Worm (Caenorhabditis elegans) whole organism, L2 larva: Measurements from ENCODE around the gene F54F11.1.

Experiments used
- F13H6.1 ChIP-seq: sonication (generic microtip); optimal IDR thresholded peaks from 2 replicates; lab custom pipeline; 2016; ENCODE audit warnings: missing genetic modification characterization, missing compliant biosample characterization
- R02D3.7 ChIP-seq: fragments of 150-350 bp; optimal IDR thresholded peaks from 2 replicates; lab custom pipeline; 2014; ENCODE audit warnings: missing biosample characterization, missing genetic modification characterization
- Y55F3AM.14 ChIP-seq: fragments of 200-800 bp; sonication (Bioruptor generic); optimal IDR thresholded peaks from 2 replicates; lab custom pipeline; 2018; ENCODE audit warnings: mild to moderate bottlenecking, missing genetic modification characterization, missing compliant biosample characterization
- ZK546.5 ChIP-seq: sonication (generic microtip); optimal IDR thresholded peaks from 2 replicates; lab custom pipeline; 2017; ENCODE audit warnings: missing biosample characterization, missing genetic modification characterization
- aly-2 ChIP-seq: fragments of 150-350 bp; optimal IDR thresholded peaks from 2 replicates; lab custom pipeline; 2014; ENCODE audit warnings: missing biosample characterization, missing genetic modification characterization
- ama-1 ChIP-seq: fragments of 150-350 bp; optimal IDR thresholded peaks from 2 replicates; lab custom pipeline; 2018; ENCODE audit warnings: inconsistent platforms
- ceh-16 ChIP-seq: fragments of 150-350 bp; optimal IDR thresholded peaks from 2 replicates; lab custom pipeline; 2014; ENCODE audit warnings: missing biosample characterization, missing genetic modification characterization
- crh-2 ChIP-seq: sonication (generic microtip); optimal IDR thresholded peaks from 2 replicates; lab custom pipeline; 2017; ENCODE audit warnings: missing biosample characterization, missing genetic modification characterization
- dmd-4 ChIP-seq: sonication (generic microtip); optimal IDR thresholded peaks from 2 replicates; lab custom pipeline; 2017; ENCODE audit warnings: missing biosample characterization, missing genetic modification characterization
- fos-1 ChIP-seq: fragments of 150-350 bp; optimal IDR thresholded peaks from 2 replicates; lab custom pipeline; 2014; ENCODE audit warnings: missing biosample characterization, missing genetic modification characterization
- gmeb-1 ChIP-seq: fragments of 150-350 bp; optimal IDR thresholded peaks from 2 replicates; lab custom pipeline; 2014; ENCODE audit warnings: missing biosample characterization, missing genetic modification characterization
- lin-11 ChIP-seq: fragments of 150-350 bp; sonication (generic microtip); optimal IDR thresholded peaks from 2 replicates; lab custom pipeline; 2014; ENCODE audit warnings: missing biosample characterization, missing genetic modification characterization, inconsistent platforms, mixed read lengths
- lin-39 ChIP-seq: fragments of 150-350 bp; optimal IDR thresholded peaks from 2 replicates; lab custom pipeline; 2014; ENCODE audit warnings: missing biosample characterization, missing genetic modification reagents, missing genetic modification characterization
- lsy-2 ChIP-seq, 2 experiments: fragments of 150-350 bp in 1 of 2; sonication (generic microtip) in 1 of 2; optimal IDR thresholded peaks; 2 replicates each; lab custom pipeline; 2014 to 2017; ENCODE audit warnings: missing biosample characterization in 2 of 2, missing genetic modification characterization in 2 of 2
- mab-5 ChIP-seq: fragments of 150-350 bp; optimal IDR thresholded peaks from 2 replicates; lab custom pipeline; 2014; ENCODE audit warnings: missing biosample characterization, missing genetic modification characterization
- mdl-1 ChIP-seq, 2 experiments: fragments of 150-350 bp in 1 of 2; sonication (generic microtip) in 1 of 2; optimal IDR thresholded peaks; 2 replicates each; lab custom pipeline; 2017; ENCODE audit warnings: missing biosample characterization in 2 of 2, missing genetic modification characterization in 2 of 2
- nhr-10 ChIP-seq: sonication (generic microtip); optimal IDR thresholded peaks from 2 replicates; lab custom pipeline; 2017; ENCODE audit warnings: missing biosample characterization, missing genetic modification characterization
- nhr-11 ChIP-seq: fragments of 150-350 bp; optimal IDR thresholded peaks from 2 replicates; lab custom pipeline; 2014; ENCODE audit warnings: missing biosample characterization, missing genetic modification characterization
- nhr-12 ChIP-seq: fragments of 150-350 bp; optimal IDR thresholded peaks from 2 replicates; lab custom pipeline; 2014; ENCODE audit warnings: missing biosample characterization, missing genetic modification characterization
- nhr-129 ChIP-seq: fragments of 150-350 bp; optimal IDR thresholded peaks from 2 replicates; lab custom pipeline; 2014; ENCODE audit warnings: missing biosample characterization, missing genetic modification characterization
- nhr-23 ChIP-seq: fragments of 150-350 bp; optimal IDR thresholded peaks from 2 replicates; lab custom pipeline; 2014; ENCODE audit warnings: missing biosample characterization, missing genetic modification reagents, missing genetic modification characterization
- nhr-237 ChIP-seq: fragments of 150-350 bp; optimal IDR thresholded peaks from 2 replicates; lab custom pipeline; 2014; ENCODE audit warnings: missing biosample characterization, missing genetic modification characterization
- nhr-25 ChIP-seq: fragments of 150-350 bp; sonication (generic microtip); optimal IDR thresholded peaks from 3 replicates; lab custom pipeline; 2014; ENCODE audit warnings: missing biosample characterization, missing genetic modification characterization
- peb-1 ChIP-seq: fragments of 150-350 bp; optimal IDR thresholded peaks from 2 replicates; lab custom pipeline; 2014; ENCODE audit warnings: missing biosample characterization, missing genetic modification characterization
- sem-4 ChIP-seq: fragments of 150-350 bp; optimal IDR thresholded peaks from 2 replicates; lab custom pipeline; 2014; ENCODE audit warnings: missing biosample characterization, missing genetic modification reagents, missing genetic modification characterization
- sma-3 ChIP-seq: sonication (generic microtip); optimal IDR thresholded peaks from 2 replicates; lab custom pipeline; 2016; ENCODE audit warnings: missing genetic modification reagents, missing genetic modification characterization, missing compliant biosample characterization
- sma-9 ChIP-seq, 2 experiments: fragments of 150-350 bp in 1 of 2; sonication (generic microtip) in 1 of 2; optimal IDR thresholded peaks; 2 replicates each; lab custom pipeline; 2014 to 2016; ENCODE audit warnings: missing genetic modification characterization in 2 of 2, mild to moderate bottlenecking in 1 of 2, missing biosample characterization in 1 of 2, missing compliant biosample characterization in 1 of 2, missing genetic modification reagents in 1 of 2, moderate library complexity in 1 of 2
- snpc-4 ChIP-seq: fragments of 150-350 bp; optimal IDR thresholded peaks from 2 replicates; lab custom pipeline; 2014; ENCODE audit warnings: missing biosample characterization, missing genetic modification characterization
- unc-39 ChIP-seq: fragments of 150-350 bp; optimal IDR thresholded peaks from 2 replicates; lab custom pipeline; 2014; ENCODE audit warnings: missing biosample characterization, missing genetic modification characterization
- unc-55 ChIP-seq: fragments of 150-350 bp; sonication (generic microtip); optimal IDR thresholded peaks from 3 replicates; lab custom pipeline; 2014; ENCODE audit warnings: missing biosample characterization, missing genetic modification reagents, missing genetic modification characterization
- unc-62 ChIP-seq: fragments of 150-350 bp; optimal IDR thresholded peaks from 2 replicates; lab custom pipeline; 2014; ENCODE audit warnings: missing biosample characterization, missing genetic modification reagents, missing genetic modification characterization
- zag-1 ChIP-seq: fragments of 150-350 bp; optimal IDR thresholded peaks from 2 replicates; lab custom pipeline; 2014; ENCODE audit warnings: missing biosample characterization, missing genetic modification characterization
- ztf-11 ChIP-seq: sonication (generic microtip); optimal IDR thresholded peaks from 2 replicates; lab custom pipeline; 2017; ENCODE audit warnings: missing biosample characterization, missing genetic modification characterization

Gene F54F11.1

ce11 chrII:13508607-13509006, 4.9 kb downstream of the F54F11.1 start:
- TF ChIP-seq Y55F3AM.14 (GFP tag; lab: Kevin White, UChicago) (no peak), nhr-129 (tag; lab: Kevin White, UChicago) (peak; percentile 38), sem-4 (no peak), gmeb-1 (tag; lab: Kevin White, UChicago) (no peak), ama-1 (lab: Kevin White, UChicago) (no peak), nhr-23 (tag; lab: Kevin White, UChicago) (no peak), fos-1 (tag; lab: Kevin White, UChicago) (peak; percentile 85)

ce11 chrII:13515813-13516212, 12.1 kb downstream of the F54F11.1 start:
- TF ChIP-seq nhr-23 (tag; lab: Kevin White, UChicago) (no peak), F13H6.1 (tag; lab: Kevin White, UChicago) (no peak), nhr-129 (tag; lab: Kevin White, UChicago) (no peak), lsy-2 (tag; optimal IDR thresholded peaks at IDR 0.05; lab: Kevin White, UChicago) (no peak), R02D3.7 (no peak), lin-39 (tag; lab: Kevin White, UChicago) (no peak), unc-62 (GFP tag; lab: Kevin White, UChicago) (no peak), fos-1 (tag; lab: Kevin White, UChicago) (no peak)
- TF ChIP-seq, all 48 proteins: peak for 0

DNA sequence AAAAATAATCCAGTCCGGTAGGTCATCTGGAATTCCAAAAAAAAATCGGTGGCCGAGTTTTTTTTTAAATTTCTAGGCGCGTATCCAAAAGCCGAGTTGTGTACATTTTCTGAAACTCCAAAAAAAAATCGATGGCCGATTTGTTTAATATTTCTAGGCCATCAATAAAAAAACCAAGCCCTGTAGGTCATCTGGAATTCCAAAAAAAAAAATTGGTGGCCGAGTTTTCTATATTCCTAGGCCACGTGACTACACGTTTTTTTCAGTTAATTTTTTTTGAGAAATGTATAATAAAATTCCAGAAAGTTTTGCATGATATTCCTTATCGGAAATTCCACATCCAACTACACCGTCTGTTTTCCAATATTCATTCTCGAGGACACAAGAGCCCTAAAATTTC, 13.8 kb downstream of the F54F11.1 start, which contains the start of gene sre-45:
Gene sre-45, plus strand, starts transcription at position 301 of the 400 bp plus-strand sequence.
- TF ChIP-seq peb-1 (tag; lab: Kevin White, UChicago) (no peak), dmd-4 (tag; lab: Kevin White, UChicago) (no peak), mab-5 (no peak), nhr-237 (no peak), nhr-10 (tag; lab: Kevin White, UChicago) (no peak), lin-39 (tag; lab: Kevin White, UChicago) (no peak), unc-62 (GFP tag; lab: Kevin White, UChicago) (no peak), lin-11 (no peak)

- no peak for TF ChIP-seq nhr-25 (tag; lab: Kevin White, UChicago)
- TF ChIP-seq unc-55 (GFP tag; lab: Kevin White, UChicago) = peak; percentile 17
- no peak for TF ChIP-seq ztf-11 (tag; lab: Kevin White, UChicago)
- TF ChIP-seq snpc-4 = peak; percentile 91
- no peak for TF ChIP-seq dmd-4 (tag; lab: Kevin White, UChicago)
- no peak for TF ChIP-seq sma-9 (GFP tag; optimal IDR thresholded peaks at IDR 0.05; lab: Kevin White, UChicago)
- TF ChIP-seq sma-9 (tag; optimal IDR thresholded peaks at IDR 0.05; lab: Kevin White, UChicago) = no peak
- no peak for TF ChIP-seq Y55F3AM.14 (GFP tag; lab: Kevin White, UChicago)
- TF ChIP-seq unc-39 = no peak
- no peak for TF ChIP-seq sma-3 (GFP tag; lab: Kevin White, UChicago)
- TF ChIP-seq aly-2 = no peak
- no peak for TF ChIP-seq ceh-16
- no peak for TF ChIP-seq mdl-1 (tag; optimal IDR thresholded peaks at IDR 0.05; lab: Kevin White, UChicago)
- TF ChIP-seq F13H6.1 (tag; lab: Kevin White, UChicago) = no peak
- TF ChIP-seq nhr-12 (tag; lab: Kevin White, UChicago) = no peak
- TF ChIP-seq lin-39 (tag; lab: Kevin White, UChicago) = no peak
Observed at ce11 chrII:13521179-13521616, 17.4 kb downstream of the F54F11.1 start.

DNA sequence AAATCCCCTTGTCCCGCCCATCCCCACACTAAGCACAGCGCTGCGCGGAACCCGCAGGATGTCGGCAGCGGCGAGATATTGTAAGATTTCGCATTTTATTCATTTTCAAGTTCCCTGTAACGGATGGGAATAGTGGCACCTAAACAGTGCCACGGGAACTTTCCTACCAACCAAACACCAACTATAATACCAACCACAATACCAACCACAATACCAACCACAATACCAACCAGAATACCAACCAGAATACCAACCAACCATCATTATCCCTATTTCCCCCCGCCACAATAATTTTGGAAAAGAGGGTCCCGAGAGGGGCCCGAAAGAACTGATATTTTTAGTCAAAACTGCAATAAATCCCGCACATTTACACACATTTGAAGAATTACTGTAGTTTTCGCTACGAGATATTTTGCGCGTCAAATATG, 18.2 kb downstream of the F54F11.1 start:
- TF ChIP-seq crh-2 (tag; lab: Kevin White, UChicago) (no peak), nhr-23 (tag; lab: Kevin White, UChicago) (no peak), sma-3 (GFP tag; lab: Kevin White, UChicago) (peak; percentile 9), ZK546.5 (tag; lab: Kevin White, UChicago) (no peak), lin-11 (no peak), nhr-10 (tag; lab: Kevin White, UChicago) (no peak), nhr-11 (no peak), snpc-4 (peak; percentile 90), zag-1 (no peak)
